Fruit fly (Drosophila melanogaster) whole organism, embryonic: Measurements from ENCODE around the gene Usp8.
A peak's percentile ranks its signal among the peaks of the same experiment; 100 is the strongest.

Experiments
- BEAF-32 ChIP-seq: fragments of 200-800 bp; sonication (Bioruptor generic); optimal IDR thresholded peaks from 3 replicates; lab custom pipeline; 2017; ENCODE audit warnings: missing biosample characterization, missing genetic modification characterization, mild to moderate bottlenecking, moderate library complexity, missing genetic modification reagents
- Blimp-1 ChIP-seq: fragments of 200-800 bp; sonication (Bioruptor generic); optimal IDR thresholded peaks from 3 replicates; lab custom pipeline; 2018; ENCODE audit warnings: missing biosample characterization, missing genetic modification characterization, mild to moderate bottlenecking, moderate library complexity, missing genetic modification reagents
- CG10565 ChIP-seq: fragments of 200-800 bp; sonication (Bioruptor generic); optimal IDR thresholded peaks from 3 replicates; lab custom pipeline; 2016; ENCODE audit warnings: missing biosample characterization, mild to moderate bottlenecking, missing genetic modification characterization
- CG11085 ChIP-seq: fragments of 200-800 bp; sonication (Bioruptor generic); IDR thresholded peaks from 2 replicates; pipeline ENCODE4 v1.3.6; 2022; ENCODE audit warnings: missing biosample characterization, missing genetic modification characterization
- CG15514 ChIP-seq: fragments of 200-800 bp; sonication (Bioruptor generic); optimal IDR thresholded peaks from 3 replicates; lab custom pipeline; 2017; ENCODE audit warnings: missing biosample characterization, missing genetic modification characterization, mild to moderate bottlenecking, moderate library complexity, missing genetic modification reagents
- CG1647 ChIP-seq: fragments of 200-800 bp; sonication (Bioruptor generic); optimal IDR thresholded peaks from 3 replicates; lab custom pipeline; 2016; ENCODE audit warnings: missing biosample characterization, missing genetic modification characterization
- CG16863 ChIP-seq: fragments of 200-800 bp; sonication (Bioruptor generic); optimal IDR thresholded peaks from 3 replicates; lab custom pipeline; 2016; ENCODE audit warnings: missing biosample characterization, missing genetic modification characterization
- CG17912 ChIP-seq: fragments of 200-800 bp; sonication (Bioruptor generic); optimal IDR thresholded peaks from 2 replicates; lab custom pipeline; 2018; ENCODE audit warnings: missing biosample characterization, mild to moderate bottlenecking, missing genetic modification characterization
- CG1792 ChIP-seq: fragments of 200-800 bp; sonication (Bioruptor generic); optimal IDR thresholded peaks from 2 replicates; lab custom pipeline; 2016; ENCODE audit warnings: missing biosample characterization, missing genetic modification characterization
- CG18011 ChIP-seq: fragments of 200-800 bp; sonication (Bioruptor generic); optimal IDR thresholded peaks from 2 replicates; lab custom pipeline; 2017; ENCODE audit warnings: missing biosample characterization, missing genetic modification characterization, mild to moderate bottlenecking, moderate library complexity, missing genotype
- CG2129 ChIP-seq: fragments of 200-800 bp; sonication (Bioruptor generic); IDR thresholded peaks from 2 replicates; pipeline ENCODE4 v1.3.6; 2022; ENCODE audit warnings: missing biosample characterization, missing genetic modification characterization; ENCODE audit not compliant: partially characterized antibody
- CG2678 ChIP-seq: fragments of 200-800 bp; sonication (Bioruptor generic); optimal IDR thresholded peaks from 3 replicates; lab custom pipeline; 2019; ENCODE audit warnings: missing biosample characterization, mild to moderate bottlenecking, missing genetic modification characterization, moderate library complexity
- CG3163 ChIP-seq: fragments of 200-800 bp; sonication (Bioruptor generic); optimal IDR thresholded peaks from 3 replicates; lab custom pipeline; 2016; ENCODE audit warnings: missing biosample characterization, missing genetic modification characterization
- CG3726 ChIP-seq: fragments of 200-800 bp; sonication (Bioruptor generic); IDR thresholded peaks from 3 replicates; pipeline ENCODE4, ENCODE4 v1.3.6; 2022; ENCODE audit warnings: missing biosample characterization, missing genetic modification characterization
- CG4328 ChIP-seq: fragments of 200-800 bp; sonication (Bioruptor generic); optimal IDR thresholded peaks from 3 replicates; lab custom pipeline; 2017; ENCODE audit warnings: missing biosample characterization, missing genetic modification reagents, missing genetic modification characterization
- CG43689 ChIP-seq: fragments of 200-800 bp; sonication (Bioruptor generic); IDR thresholded peaks from 2 replicates; pipeline ENCODE4 v1.3.6; 2022; ENCODE audit warnings: missing biosample characterization, missing genetic modification characterization
- CG6254 ChIP-seq: fragments of 200-800 bp; sonication (Bioruptor generic); optimal IDR thresholded peaks from 3 replicates; lab custom pipeline; 2017; ENCODE audit warnings: mild to moderate bottlenecking, missing biosample characterization, missing genetic modification reagents, missing genetic modification characterization
- CG6272 ChIP-seq: fragments of 200-800 bp; sonication (Bioruptor generic); IDR thresholded peaks from 2 replicates; pipeline ENCODE4 v1.3.6; 2022; ENCODE audit warnings: missing biosample characterization, missing genetic modification characterization
- CG8281 ChIP-seq: fragments of 200-800 bp; sonication (Bioruptor generic); optimal IDR thresholded peaks from 2 replicates; lab custom pipeline; 2018; ENCODE audit warnings: missing biosample characterization, mild to moderate bottlenecking, missing genetic modification characterization, moderate library complexity
- CG9609 ChIP-seq: fragments of 200-800 bp; sonication (Bioruptor generic); optimal IDR thresholded peaks from 3 replicates; lab custom pipeline; 2016; ENCODE audit warnings: missing biosample characterization, missing genetic modification characterization
- Dip3 ChIP-seq: fragments of 200-800 bp; sonication (Bioruptor generic); optimal IDR thresholded peaks from 3 replicates; lab custom pipeline; 2016; ENCODE audit warnings: missing biosample characterization, missing genetic modification characterization
- HmgZ ChIP-seq: fragments of 200-800 bp; sonication (Bioruptor generic); optimal IDR thresholded peaks from 2 replicates; lab custom pipeline; 2018; ENCODE audit warnings: missing biosample characterization, mild to moderate bottlenecking, missing genetic modification characterization
- Lhr ChIP-seq: fragments of 200-800 bp; sonication (Bioruptor generic); optimal IDR thresholded peaks from 3 replicates; lab custom pipeline; 2017; ENCODE audit warnings: mild to moderate bottlenecking, missing biosample characterization, missing genetic modification reagents, missing genetic modification characterization
- Lim3 ChIP-seq: fragments of 200-800 bp; sonication (Bioruptor generic); IDR thresholded peaks from 2 replicates; pipeline ENCODE4 v1.3.6; 2022; ENCODE audit warnings: missing biosample characterization, missing genetic modification characterization
- Mes4 ChIP-seq: fragments of 200-800 bp; sonication (Bioruptor generic); optimal IDR thresholded peaks from 2 replicates; lab custom pipeline; 2016; ENCODE audit warnings: missing biosample characterization, missing genetic modification characterization
- Pdp1 ChIP-seq, 2 experiments: fragments of 200-800 bp; sonication (Bioruptor generic); optimal IDR thresholded peaks; 3 replicates each; lab custom pipeline; 2016; ENCODE audit warnings: missing biosample characterization in 2 of 2, missing genetic modification characterization in 2 of 2, mild to moderate bottlenecking in 1 of 2, moderate library complexity in 1 of 2
- Poxn ChIP-seq: fragments of 200-800 bp; sonication (Bioruptor generic); IDR thresholded peaks from 2 replicates; pipeline ENCODE4 v1.3.6; 2022; ENCODE audit warnings: missing biosample characterization, missing genetic modification characterization
- Tbp ChIP-seq: fragments of >200 bp; optimal IDR thresholded peaks from 2 replicates; lab custom pipeline; 2018; ENCODE audit warnings: missing biosample characterization, missing genetic modification characterization
- ac ChIP-seq: fragments of 200-800 bp; sonication (Bioruptor generic); optimal IDR thresholded peaks from 3 replicates; lab custom pipeline; 2017; ENCODE audit warnings: missing biosample characterization, mild to moderate bottlenecking, missing genetic modification characterization
- amos ChIP-seq: fragments of 200-800 bp; sonication (Bioruptor generic); IDR thresholded peaks from 2 replicates; pipeline ENCODE4 v1.3.6; 2022; ENCODE audit warnings: missing biosample characterization, missing genetic modification characterization; ENCODE audit not compliant: partially characterized antibody
- chinmo ChIP-seq: fragments of 200-800 bp; sonication (Bioruptor generic); IDR thresholded peaks from 4 replicates; pipeline ENCODE4 v1.3.6; 2022; ENCODE audit warnings: missing biosample characterization, missing genetic modification characterization; ENCODE audit not compliant: partially characterized antibody
- chm ChIP-seq: fragments of 200-800 bp; sonication (Bioruptor generic); IDR thresholded peaks from 2 replicates; pipeline ENCODE4 v1.3.6; 2022; ENCODE audit warnings: missing biosample characterization, missing genetic modification characterization
- danr ChIP-seq: fragments of 200-800 bp; sonication (Bioruptor generic); IDR thresholded peaks from 2 replicates; pipeline ENCODE4 v1.3.6; 2022; ENCODE audit warnings: missing biosample characterization, missing genetic modification characterization
- gcm ChIP-seq: fragments of 200-800 bp; sonication (Bioruptor generic); optimal IDR thresholded peaks from 2 replicates; lab custom pipeline; 2019; ENCODE audit warnings: missing biosample characterization, mild to moderate bottlenecking, missing genetic modification characterization, moderate library complexity
- gem ChIP-seq: fragments of 200-800 bp; sonication (Bioruptor generic); optimal IDR thresholded peaks from 2 replicates; lab custom pipeline; 2019; ENCODE audit warnings: missing biosample characterization, mild to moderate bottlenecking, missing genetic modification characterization, moderate library complexity
- grau ChIP-seq: fragments of 200-800 bp; optimal IDR thresholded peaks from 3 replicates; lab custom pipeline; 2019; ENCODE audit warnings: missing biosample characterization, mild to moderate bottlenecking, missing genetic modification characterization, moderate library complexity
- hb ChIP-seq: fragments of 200-800 bp; sonication (Bioruptor generic); IDR thresholded peaks from 3 replicates; pipeline ENCODE4 v1.3.6; 2022; ENCODE audit warnings: missing biosample characterization, missing genetic modification characterization; ENCODE audit not compliant: partially characterized antibody
- ind ChIP-seq: fragments of 200-800 bp; sonication (Bioruptor generic); optimal IDR thresholded peaks from 3 replicates; lab custom pipeline; 2016; ENCODE audit warnings: missing biosample characterization, missing genetic modification characterization
- knrl ChIP-seq: fragments of 200-800 bp; sonication (Bioruptor generic); IDR thresholded peaks from 3 replicates; pipeline ENCODE4 v1.3.6; 2022; ENCODE audit warnings: missing biosample characterization, missing genetic modification characterization; ENCODE audit not compliant: partially characterized antibody
- nau ChIP-seq: fragments of 200-800 bp; sonication (Bioruptor generic); optimal IDR thresholded peaks from 3 replicates; lab custom pipeline; 2017; ENCODE audit warnings: missing biosample characterization, mild to moderate bottlenecking, missing genetic modification characterization, missing genetic modification reagents
- pb ChIP-seq: fragments of 200-800 bp; sonication (Bioruptor generic); optimal IDR thresholded peaks from 3 replicates; lab custom pipeline; 2016; ENCODE audit warnings: missing biosample characterization, missing genetic modification characterization
- pum ChIP-seq: fragments of 200-800 bp; sonication (Bioruptor generic); optimal IDR thresholded peaks from 2 replicates; lab custom pipeline; 2016; ENCODE audit warnings: missing biosample characterization, missing genetic modification characterization
- run ChIP-seq: fragments of 200-800 bp; sonication (Bioruptor generic); optimal IDR thresholded peaks from 3 replicates; lab custom pipeline; 2018; ENCODE audit warnings: missing biosample characterization, mild to moderate bottlenecking, missing genetic modification characterization
- tna ChIP-seq: fragments of 200-800 bp; sonication (Bioruptor generic); IDR thresholded peaks from 2 replicates; pipeline ENCODE4 v1.3.6; 2022; ENCODE audit warnings: missing biosample characterization, missing genetic modification characterization; ENCODE audit not compliant: partially characterized antibody
- toy ChIP-seq: fragments of 200-800 bp; sonication (Bioruptor generic); IDR thresholded peaks from 2 replicates; pipeline ENCODE4 v1.3.6; 2022; ENCODE audit warnings: missing biosample characterization, missing genetic modification characterization
- vnd ChIP-seq: fragments of 200-800 bp; sonication (Bioruptor generic); IDR thresholded peaks from 3 replicates; pipeline ENCODE4 v1.3.6; 2022; ENCODE audit warnings: missing biosample characterization, missing genetic modification characterization; ENCODE audit not compliant: partially characterized antibody
- zen2 ChIP-seq: fragments of 200-800 bp; sonication (Bioruptor generic); IDR thresholded peaks from 3 replicates; pipeline ENCODE4 v1.3.6; 2022; ENCODE audit warnings: missing biosample characterization, missing genetic modification characterization; ENCODE audit not compliant: partially characterized antibody
- zfh1 ChIP-seq: fragments of 200-800 bp; sonication (Bioruptor generic); IDR thresholded peaks from 3 replicates; pipeline ENCODE4 v1.3.6; 2022; ENCODE audit warnings: missing biosample characterization, missing genetic modification characterization

Usp8 gene

DNA sequence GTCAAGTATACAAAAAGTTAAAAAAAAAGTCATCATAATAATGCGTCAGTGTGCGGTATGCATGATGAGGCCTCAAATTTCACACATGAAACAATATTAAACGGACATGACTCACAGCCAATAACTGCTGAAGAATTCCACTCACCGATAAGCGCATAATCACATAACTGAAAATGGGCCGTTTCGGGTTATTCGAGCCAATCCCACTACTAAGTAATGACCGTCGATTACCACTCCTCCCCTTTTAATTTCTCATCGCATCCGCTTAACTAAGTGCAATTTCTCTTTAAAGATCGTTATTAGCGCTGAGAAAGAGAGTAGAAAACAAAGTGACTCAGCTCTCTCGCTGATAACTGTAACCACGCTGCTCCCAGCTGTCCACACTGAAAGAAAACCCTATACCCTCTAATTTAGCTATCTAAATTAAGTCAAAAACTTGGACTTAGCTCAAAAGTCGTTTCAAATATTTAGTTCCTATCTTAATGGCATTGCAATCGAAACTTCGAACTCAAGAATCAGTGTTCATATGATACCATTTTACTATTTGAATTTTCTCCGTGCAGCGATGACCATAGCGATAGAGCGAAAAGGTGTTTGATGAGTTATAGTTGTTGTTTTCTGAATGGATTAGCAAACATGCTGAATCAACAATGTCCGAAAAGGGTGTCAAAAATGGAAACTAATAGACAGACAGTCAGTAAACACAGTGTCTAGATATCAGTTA lies 21.2 kb upstream of the Usp8 start (continued):
- TF ChIP-seq CG43689 (GFP tag; lab: Robert Waterston, UW) (peak; percentile 65), CG18011 (peak; percentile 75), CG10565 (GFP tag; lab: Kevin White, UChicago) (peak; percentile 15), chm (GFP tag; lab: Robert Waterston, UW) (peak; percentile 89), CG8281 (peak; percentile 69), pum (GFP tag; lab: Kevin White, UChicago) (peak; percentile 86), pb (peak; percentile 88), Lim3 (GFP tag; lab: Robert Waterston, UW) (0 out of 2 replicates have a peak, but pooled peaks have one; percentile 19), hb (GFP tag; lab: Robert Waterston, UW) (no peak), Blimp-1 (GFP tag; lab: Kevin White, UChicago) (peak; percentile 82), nau (peak; percentile 82), BEAF-32 (GFP tag; lab: Kevin White, UChicago) (no peak), ind (GFP tag; lab: Kevin White, UChicago) (peak; percentile 50), CG3726 (GFP tag; lab: Robert Waterston, UW) (peak; percentile 74; the same call in 1 of the 3 replicates), CG2129 (GFP tag; lab: Robert Waterston, UW) (no peak), vnd (GFP tag; lab: Robert Waterston, UW) (no peak), Dip3 (GFP tag; lab: Kevin White, UChicago) (peak; percentile 87), HmgZ (tag; lab: Kevin White, UChicago) (peak; percentile 91), zfh1 (GFP tag; lab: Robert Waterston, UW) (peak; percentile 86), zen2 (GFP tag; lab: Robert Waterston, UW) (no peak), toy (peak; percentile 68), danr (GFP tag; lab: Robert Waterston, UW) (peak; percentile 64), CG6272 (GFP tag; lab: Robert Waterston, UW) (peak; percentile 61), CG1647 (peak; percentile 92), CG11085 (GFP tag; lab: Robert Waterston, UW) (peak; percentile 57; the same call in 1 of the 2 replicates), chinmo (no peak), CG6254 (peak; percentile 66), ac (GFP tag; lab: Kevin White, UChicago) (peak; percentile 75), CG2678 (tag; lab: Kevin White, UChicago) (no peak), Tbp (GFP tag; lab: Kevin White, UChicago) (no peak), CG17912 (GFP tag; lab: Kevin White, UChicago) (peak; percentile 23), CG15514 (GFP tag; lab: Kevin White, UChicago) (peak; percentile 60), knrl (GFP tag; lab: Robert Waterston, UW) (no peak), CG4328 (GFP tag; lab: Kevin White, UChicago) (no peak), gem (peak; percentile 94), CG3163 (GFP tag; lab: Kevin White, UChicago) (peak; percentile 81), amos (GFP tag; lab: Robert Waterston, UW) (no peak), Pdp1 (GFP tag; optimal IDR thresholded peaks at IDR 0.05; lab: Kevin White, UChicago) (peak; percentile 87), tna (GFP tag; lab: Robert Waterston, UW) (0 out of 2 replicates have a peak, but pooled peaks have one; percentile 7), Mes4 (GFP tag; lab: Kevin White, UChicago) (peak; percentile 85), grau (tag; lab: Kevin White, UChicago) (peak; percentile 88), Lhr (peak; percentile 67), CG1792 (GFP tag; lab: Kevin White, UChicago) (peak; percentile 91), CG16863 (GFP tag; lab: Kevin White, UChicago) (peak; percentile 87), CG9609 (peak; percentile 87), run (tag; lab: Kevin White, UChicago) (peak; percentile 81), Poxn (GFP tag; lab: Robert Waterston, UW) (no peak), gcm (peak; percentile 86)
